Fruit fly (Drosophila melanogaster) whole organism, prepupa: Measurements from ENCODE around the gene Hsc70-1.

ENCODE experiments used
- CG10631 ChIP-seq: fragments of 200-800 bp; sonication (Bioruptor generic); optimal IDR thresholded peaks from 2 replicates; lab custom pipeline; 2016; ENCODE audit warnings: missing biosample characterization, missing genetic modification characterization
- CG11762 ChIP-seq: fragments of 200-800 bp; sonication (Bioruptor generic); optimal IDR thresholded peaks from 3 replicates; lab custom pipeline; 2016; ENCODE audit warnings: missing biosample characterization, missing genetic modification characterization; ENCODE audit not compliant: insufficient read depth
- CG11902 ChIP-seq: fragments of 200-800 bp; sonication (Bioruptor generic); optimal IDR thresholded peaks from 3 replicates; lab custom pipeline; 2016; ENCODE audit warnings: missing biosample characterization, missing genetic modification characterization
- CG15336 ChIP-seq: fragments of 200-800 bp; sonication (Bioruptor generic); IDR thresholded peaks from 2 replicates; pipeline ENCODE4 v1.3.6; 2022; ENCODE audit warnings: missing biosample characterization, missing genetic modification characterization
- CG1621 ChIP-seq: fragments of 200-800 bp; sonication (Bioruptor generic); optimal IDR thresholded peaks from 3 replicates; lab custom pipeline; 2018; ENCODE audit warnings: missing biosample characterization, mild to moderate bottlenecking, missing genetic modification characterization
- CG16779 ChIP-seq: fragments of 200-800 bp; sonication (Bioruptor generic); optimal IDR thresholded peaks from 3 replicates; lab custom pipeline; 2017; ENCODE audit warnings: missing biosample characterization, mild to moderate bottlenecking, missing genetic modification characterization
- CG31627 ChIP-seq: fragments of 200-800 bp; sonication (Bioruptor generic); optimal IDR thresholded peaks from 3 replicates; lab custom pipeline; 2016; ENCODE audit warnings: missing biosample characterization, missing genetic modification characterization
- CG32006 ChIP-seq: fragments of 200-800 bp; sonication (Bioruptor generic); optimal IDR thresholded peaks from 3 replicates; lab custom pipeline; 2017; ENCODE audit warnings: missing biosample characterization, mild to moderate bottlenecking, missing genetic modification characterization
- CG34406 ChIP-seq: fragments of 200-800 bp; sonication (Bioruptor generic); optimal IDR thresholded peaks from 3 replicates; lab custom pipeline; 2016; ENCODE audit warnings: missing biosample characterization, missing genetic modification characterization
- CG3919 ChIP-seq: fragments of 200-800 bp; sonication (Bioruptor generic); optimal IDR thresholded peaks from 3 replicates; lab custom pipeline; 2016; ENCODE audit warnings: missing biosample characterization, missing genetic modification characterization
- CG4318 ChIP-seq: fragments of 200-800 bp; sonication (Bioruptor generic); optimal IDR thresholded peaks from 3 replicates; lab custom pipeline; 2017; ENCODE audit warnings: missing biosample characterization, mild to moderate bottlenecking, missing genetic modification characterization
- CG6163 ChIP-seq: fragments of 200-800 bp; sonication (Bioruptor generic); IDR thresholded peaks from 3 replicates; pipeline ENCODE4 v1.3.6; 2022; ENCODE audit warnings: missing biosample characterization, missing genetic modification characterization
- CG6276 ChIP-seq: fragments of 200-800 bp; sonication (Bioruptor generic); optimal IDR thresholded peaks from 2 replicates; lab custom pipeline; 2017; ENCODE audit warnings: missing biosample characterization, mild to moderate bottlenecking, missing genetic modification characterization
- CG6792 ChIP-seq: fragments of 200-800 bp; sonication (Bioruptor generic); optimal IDR thresholded peaks from 3 replicates; lab custom pipeline; 2016; ENCODE audit warnings: missing biosample characterization, missing genetic modification characterization
- CG6808 ChIP-seq: fragments of 200-800 bp; sonication (Bioruptor generic); optimal IDR thresholded peaks from 3 replicates; lab custom pipeline; 2017; ENCODE audit warnings: missing biosample characterization, missing genetic modification characterization, mild to moderate bottlenecking, moderate library complexity, missing genetic modification reagents
- CG6854 ChIP-seq: fragments of 200-800 bp; sonication (Bioruptor generic); optimal IDR thresholded peaks from 2 replicates; lab custom pipeline; 2017; ENCODE audit warnings: missing biosample characterization, mild to moderate bottlenecking, missing genetic modification characterization
- CG7368 ChIP-seq: fragments of 200-800 bp; sonication (Bioruptor generic); optimal IDR thresholded peaks from 3 replicates; lab custom pipeline; 2016; ENCODE audit warnings: missing biosample characterization, missing genetic modification characterization
- CG8119 ChIP-seq: fragments of 200-800 bp; sonication (Bioruptor generic); IDR thresholded peaks from 3 replicates; pipeline ENCODE4 v1.3.6; 2022; ENCODE audit warnings: missing biosample characterization, missing genetic modification characterization
- CG8319 ChIP-seq: fragments of 200-800 bp; sonication (Bioruptor generic); optimal IDR thresholded peaks from 3 replicates; lab custom pipeline; 2016; ENCODE audit warnings: missing biosample characterization, missing genetic modification characterization
- CG8632 ChIP-seq: fragments of 200-800 bp; sonication (Bioruptor generic); optimal IDR thresholded peaks from 3 replicates; lab custom pipeline; 2016; ENCODE audit warnings: missing biosample characterization, missing genetic modification characterization
- Eip78C ChIP-seq: fragments of 200-800 bp; sonication (Bioruptor generic); peaks from one replicate; lab custom pipeline; 2016; ENCODE audit warnings: missing biosample characterization, missing genetic modification characterization
- Eip93F ChIP-seq: fragments of 200-800 bp; sonication (Bioruptor generic); optimal IDR thresholded peaks from 2 replicates; lab custom pipeline; 2016; ENCODE audit warnings: missing biosample characterization, mild to moderate bottlenecking, missing genetic modification characterization
- Gug ChIP-seq: fragments of 200-800 bp; sonication (Bioruptor generic); IDR thresholded peaks from 2 replicates; pipeline ENCODE4 v1.3.6; 2022; ENCODE audit warnings: missing biosample characterization, missing genetic modification characterization
- Hr38 ChIP-seq: sonication (Bioruptor generic); optimal IDR thresholded peaks from 2 replicates; lab custom pipeline; 2016; ENCODE audit warnings: missing biosample characterization, missing genetic modification characterization
- Hr39 ChIP-seq: fragments of 200-800 bp; sonication (Bioruptor generic); optimal IDR thresholded peaks from 2 replicates; lab custom pipeline; 2016; ENCODE audit warnings: missing biosample characterization, missing genetic modification characterization
- Hr4 ChIP-seq: fragments of 200-800 bp; sonication (Bioruptor generic); optimal IDR thresholded peaks from 3 replicates; lab custom pipeline; 2016; ENCODE audit warnings: missing biosample characterization, missing genetic modification characterization
- Met ChIP-seq: fragments of 200-800 bp; sonication (Bioruptor generic); optimal IDR thresholded peaks from 3 replicates; lab custom pipeline; 2016; ENCODE audit warnings: missing biosample characterization, missing genetic modification characterization
- OdsH ChIP-seq: fragments of 200-800 bp; sonication (Bioruptor generic); optimal IDR thresholded peaks from 3 replicates; lab custom pipeline; 2016; ENCODE audit warnings: missing biosample characterization, missing genetic modification characterization
- Smox ChIP-seq: fragments of 200-800 bp; sonication (Bioruptor generic); optimal IDR thresholded peaks from 3 replicates; lab custom pipeline; 2016; ENCODE audit warnings: missing biosample characterization, missing genetic modification characterization
- Sox14 ChIP-seq: fragments of 200-800 bp; sonication (Bioruptor generic); optimal IDR thresholded peaks from 3 replicates; lab custom pipeline; 2016; ENCODE audit warnings: missing biosample characterization, missing genetic modification characterization
- Sox15 ChIP-seq: fragments of 200-800 bp; sonication (Bioruptor generic); optimal IDR thresholded peaks from 3 replicates; lab custom pipeline; 2016; ENCODE audit warnings: missing biosample characterization, missing genetic modification characterization
- achi ChIP-seq: fragments of 200-800 bp; sonication (Bioruptor generic); optimal IDR thresholded peaks from 3 replicates; lab custom pipeline; 2016; ENCODE audit warnings: missing biosample characterization, missing genetic modification characterization
- dac ChIP-seq: fragments of 200-800 bp; sonication (Bioruptor generic); optimal IDR thresholded peaks from 2 replicates; lab custom pipeline; 2017; ENCODE audit warnings: missing biosample characterization, mild to moderate bottlenecking, missing genetic modification characterization
- dsx ChIP-seq: fragments of 200-800 bp; optimal IDR thresholded peaks from 3 replicates; lab custom pipeline; 2019; ENCODE audit warnings: missing biosample characterization, mild to moderate bottlenecking, missing genetic modification characterization, moderate library complexity; ENCODE audit not compliant: poor library complexity, severe bottlenecking
- eg ChIP-seq: fragments of 200-800 bp; sonication (Bioruptor generic); IDR thresholded peaks from 3 replicates; pipeline ENCODE4 v1.3.6; 2022; ENCODE audit warnings: missing biosample characterization, missing genetic modification characterization
- esn ChIP-seq: fragments of 200-800 bp; sonication (Bioruptor generic); optimal IDR thresholded peaks from 2 replicates; lab custom pipeline; 2016; ENCODE audit warnings: missing biosample characterization, mild to moderate bottlenecking, missing genetic modification characterization, moderate library complexity
- fd59A ChIP-seq: fragments of 200-800 bp; sonication (Bioruptor generic); optimal IDR thresholded peaks from 2 replicates; lab custom pipeline; 2017; ENCODE audit warnings: missing biosample characterization, mild to moderate bottlenecking, missing genetic modification characterization, missing genetic modification reagents
- fkh ChIP-seq: fragments of 200-800 bp; sonication (Bioruptor generic); optimal IDR thresholded peaks from 3 replicates; lab custom pipeline; 2017; ENCODE audit warnings: missing biosample characterization, mild to moderate bottlenecking, missing genetic modification characterization, moderate library complexity
- lz ChIP-seq: fragments of 200-800 bp; sonication (Bioruptor generic); optimal IDR thresholded peaks from 3 replicates; lab custom pipeline; 2016; ENCODE audit warnings: missing biosample characterization, missing genetic modification characterization
- net ChIP-seq: fragments of 200-800 bp; sonication (Bioruptor generic); optimal IDR thresholded peaks from 3 replicates; lab custom pipeline; 2016; ENCODE audit warnings: missing biosample characterization, missing genetic modification characterization
- salr ChIP-seq, 2 experiments: fragments of 200-800 bp; sonication (Bioruptor generic); optimal IDR thresholded peaks; 3 replicates each; lab custom pipeline; 2016 to 2018; ENCODE audit warnings: missing biosample characterization in 2 of 2, missing genetic modification characterization in 2 of 2, mild to moderate bottlenecking in 1 of 2
- spab ChIP-seq: fragments of 200-800 bp; sonication (Bioruptor generic); optimal IDR thresholded peaks from 2 replicates; lab custom pipeline; 2017; ENCODE audit warnings: missing biosample characterization, mild to moderate bottlenecking, missing genetic modification characterization, missing genetic modification reagents
- ss ChIP-seq, 2 experiments: fragments of 200-800 bp; sonication (Bioruptor generic); optimal IDR thresholded peaks; 2 replicates in 1 of 2; 3 replicates in 1 of 2; lab custom pipeline; 2017 to 2018; ENCODE audit warnings: mild to moderate bottlenecking in 2 of 2, missing biosample characterization in 2 of 2, missing genetic modification characterization in 2 of 2, moderate library complexity in 1 of 2
- svp ChIP-seq: fragments of 200-800 bp; sonication (Bioruptor generic); peaks from one replicate; lab custom pipeline; 2016; ENCODE audit warnings: missing biosample characterization, missing genetic modification characterization
- vri ChIP-seq: fragments of 200-800 bp; sonication (Bioruptor generic); optimal IDR thresholded peaks from 3 replicates; lab custom pipeline; 2016; ENCODE audit warnings: missing biosample characterization, mild to moderate bottlenecking, missing genetic modification characterization

Hsc70-1 gene

DNA sequence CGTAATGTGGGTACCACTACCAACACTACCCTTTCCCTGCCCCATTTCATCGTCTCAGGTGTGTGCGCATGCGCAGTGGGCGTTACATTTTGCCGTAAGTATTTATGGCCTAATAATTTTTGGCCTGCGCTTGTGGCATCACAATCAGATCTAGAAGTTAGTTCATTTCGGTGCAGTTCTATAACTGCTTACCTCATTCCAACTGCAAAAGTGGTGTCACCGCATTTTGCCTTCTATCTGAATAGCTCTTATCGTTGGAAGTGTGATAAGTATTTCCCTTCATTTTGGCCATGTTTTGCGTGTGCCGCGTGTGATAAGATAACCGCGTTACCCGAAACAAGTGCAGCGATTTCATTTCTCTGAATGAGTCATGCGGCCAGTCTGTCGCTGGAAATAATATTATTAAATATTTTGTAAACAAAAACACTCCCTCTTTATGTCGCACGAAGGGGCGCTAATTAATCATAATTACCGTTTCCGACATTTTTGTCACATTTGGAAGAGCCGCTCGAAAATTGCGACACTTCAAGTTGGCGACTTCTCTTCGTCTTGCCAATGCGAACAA lies 21.3 kb upstream of the Hsc70-1 start:
- TF ChIP-seq dac (no peak), Hr4 (GFP tag; lab: Kevin White, UChicago) (no peak), vri (GFP tag; lab: Kevin White, UChicago) (peak; percentile 96), esn (GFP tag; lab: Kevin White, UChicago) (peak; percentile 8), Eip78C (GFP tag; lab: Kevin White, UChicago) (peak; percentile 38), OdsH (GFP tag; lab: Kevin White, UChicago) (no peak), Met (GFP tag; lab: Kevin White, UChicago) (no peak), eg (no peak), Hr38 (GFP tag; lab: Kevin White, UChicago) (no peak), CG1621 (no peak), Sox15 (GFP tag; lab: Kevin White, UChicago) (no peak), CG8119 (GFP tag; lab: Robert Waterston, UW) (no peak), CG7368 (GFP tag; lab: Kevin White, UChicago) (no peak), achi (GFP tag; lab: Kevin White, UChicago) (no peak), Gug (GFP tag; lab: Robert Waterston, UW) (no peak), spab (GFP tag; lab: Kevin White, UChicago) (no peak), ss (GFP tag; optimal IDR thresholded peaks at IDR 0.05; lab: Kevin White, UChicago) (no peak), Eip93F (GFP tag; lab: Kevin White, UChicago) (peak; percentile 80)
- TF ChIP-seq, all 60 proteins: peak for 4

DNA sequence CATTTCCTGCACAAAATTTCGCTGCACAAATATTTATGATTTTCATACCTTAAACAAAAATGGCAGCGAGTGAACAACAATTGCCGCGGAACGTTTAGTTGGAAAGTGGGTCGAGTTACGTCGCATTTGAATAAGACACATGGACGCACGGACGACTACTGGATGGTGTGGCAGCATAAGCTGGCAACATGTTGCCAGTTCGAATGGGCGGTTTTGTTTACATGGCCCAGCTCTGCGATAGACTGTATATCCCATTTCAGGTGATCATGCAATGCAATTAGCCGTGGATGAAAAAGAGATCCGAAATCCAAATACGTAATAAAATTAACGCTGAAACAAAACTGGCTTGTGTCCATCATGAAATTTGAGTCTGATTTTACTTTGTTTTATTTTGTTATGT lies 17.2 kb upstream of the Hsc70-1 start:
- TF ChIP-seq Sox15 (GFP tag; lab: Kevin White, UChicago) (no peak), Met (GFP tag; lab: Kevin White, UChicago) (no peak), CG16779 (tag; lab: Kevin White, UChicago) (no peak), CG34406 (no peak)

DNA sequence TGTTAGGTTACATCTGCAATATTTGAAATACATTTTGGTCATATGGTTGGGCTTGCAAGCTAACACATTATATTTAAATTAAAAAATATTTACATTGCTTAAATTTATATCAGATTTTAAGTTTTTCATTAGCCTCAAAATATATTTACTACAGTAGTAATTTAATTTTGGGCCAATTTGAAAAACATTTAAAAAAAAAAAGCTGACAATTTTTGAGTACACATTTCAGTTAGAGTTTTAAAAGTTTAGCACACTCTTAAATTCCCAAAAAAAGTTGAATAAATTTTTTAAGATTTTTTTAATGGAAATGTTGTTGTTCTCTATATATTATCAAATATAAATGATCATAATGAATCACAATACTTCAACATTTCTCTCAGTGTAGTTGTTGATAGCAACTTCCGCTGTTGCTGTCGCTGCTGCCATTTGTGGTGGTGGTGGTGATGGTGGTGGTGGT lies 16.6 kb upstream of the Hsc70-1 start:
- TF ChIP-seq CG8632 (GFP tag; lab: Kevin White, UChicago) (no peak), dsx (no peak), spab (GFP tag; lab: Kevin White, UChicago) (peak; percentile 34), Sox15 (GFP tag; lab: Kevin White, UChicago) (peak; percentile 18), CG10631 (GFP tag; lab: Kevin White, UChicago) (peak; percentile 60), CG6276 (GFP tag; lab: Kevin White, UChicago) (peak; percentile 85), vri (GFP tag; lab: Kevin White, UChicago) (no peak), svp (no peak), fkh (GFP tag; lab: Kevin White, UChicago) (no peak), CG32006 (GFP tag; lab: Kevin White, UChicago) (peak; percentile 95), CG8119 (GFP tag; lab: Robert Waterston, UW) (peak; percentile 74), Hr4 (GFP tag; lab: Kevin White, UChicago) (peak; percentile 89), CG6792 (peak; percentile 15), dac (peak; percentile 34), lz (GFP tag; lab: Kevin White, UChicago) (peak; percentile 27), Gug (GFP tag; lab: Robert Waterston, UW) (0 out of 2 replicates have a peak, but pooled peaks have one; percentile 28), CG34406 (peak; percentile 26), Smox (no peak), Hr38 (GFP tag; lab: Kevin White, UChicago) (no peak), CG6808 (GFP tag; lab: Kevin White, UChicago) (peak; percentile 27), CG15336 (GFP tag; lab: Robert Waterston, UW) (peak; percentile 71), CG11902 (GFP tag; lab: Kevin White, UChicago) (no peak), net (GFP tag; lab: Kevin White, UChicago) (peak; percentile 51), CG16779 (tag; lab: Kevin White, UChicago) (no peak), eg (peak; percentile 64; the same call in 1 of the 3 replicates), CG4318 (GFP tag; lab: Kevin White, UChicago) (peak; percentile 87), CG31627 (GFP tag; lab: Kevin White, UChicago) (peak; percentile 24), CG3919 (GFP tag; lab: Kevin White, UChicago) (peak; percentile 53), fd59A (no peak), CG6163 (GFP tag; lab: Robert Waterston, UW) (no peak), Hr39 (GFP tag; lab: Kevin White, UChicago) (no peak), CG11762 (GFP tag; lab: Kevin White, UChicago) (peak; percentile 34), CG6854 (no peak), Sox14 (GFP tag; lab: Kevin White, UChicago) (peak; percentile 20), ss (GFP tag; optimal IDR thresholded peaks at IDR 0.05; lab: Kevin White, UChicago) (no peak), CG8319 (GFP tag; lab: Kevin White, UChicago) (peak; percentile 8), salr (GFP tag; optimal IDR thresholded peaks at IDR 0.05; lab: Kevin White, UChicago) (peak in 1 of 2 experiments; percentile 89)
